Worm (Caenorhabditis elegans) whole organism, L4 larva: ENCODE measurements around the gene F56B3.2.

Experiments used
- ces-1 ChIP-seq: fragments of 150-350 bp; sonication (generic microtip); optimal IDR thresholded peaks from 4 replicates; lab custom pipeline; 2014; ENCODE audit warnings: missing biosample characterization, missing genetic modification reagents, missing genetic modification characterization
- dpl-1 ChIP-seq: fragments of 150-350 bp; optimal IDR thresholded peaks from 2 replicates; lab custom pipeline; 2014; ENCODE audit warnings: missing biosample characterization, missing genetic modification reagents, missing genetic modification characterization
- fkh-10 ChIP-seq: fragments of 150-350 bp; optimal IDR thresholded peaks from 2 replicates; lab custom pipeline; 2014; ENCODE audit warnings: missing biosample characterization, missing genetic modification reagents, missing genetic modification characterization
- fos-1 ChIP-seq: fragments of 150-350 bp; optimal IDR thresholded peaks from 2 replicates; lab custom pipeline; 2014; ENCODE audit warnings: missing biosample characterization, missing genetic modification characterization
- jun-1 ChIP-seq: fragments of 150-350 bp; optimal IDR thresholded peaks from 2 replicates; lab custom pipeline; 2014; ENCODE audit warnings: missing biosample characterization, missing genetic modification reagents, missing genetic modification characterization
- lin-39 ChIP-seq: fragments of 150-350 bp; optimal IDR thresholded peaks from 2 replicates; lab custom pipeline; 2014; ENCODE audit warnings: missing biosample characterization, missing genetic modification reagents, missing genetic modification characterization
- nhr-77 ChIP-seq: fragments of 150-350 bp; optimal IDR thresholded peaks from 2 replicates; lab custom pipeline; 2014; ENCODE audit warnings: missing biosample characterization, missing genetic modification characterization
- pha-4 ChIP-seq, 2 experiments: fragments of 150-350 bp in 1 of 2; fragments of 200-800 bp in 1 of 2; sonication (Bioruptor generic) in 1 of 2; IDR thresholded peaks in 1 of 2; optimal IDR thresholded peaks in 1 of 2; 2 replicates each; pipeline versions ENCODE4 v1.3.6 to Lab custom; 2014 to 2022; ENCODE audit warnings: missing genetic modification characterization in 2 of 2, missing genetic modification reagents in 2 of 2, missing biosample characterization in 1 of 2, missing compliant biosample characterization in 1 of 2
- spr-1 ChIP-seq: sonication (generic microtip); optimal IDR thresholded peaks from 2 replicates; lab custom pipeline; 2016; ENCODE audit warnings: mild to moderate bottlenecking, missing genetic modification characterization, missing compliant biosample characterization

DNA sequence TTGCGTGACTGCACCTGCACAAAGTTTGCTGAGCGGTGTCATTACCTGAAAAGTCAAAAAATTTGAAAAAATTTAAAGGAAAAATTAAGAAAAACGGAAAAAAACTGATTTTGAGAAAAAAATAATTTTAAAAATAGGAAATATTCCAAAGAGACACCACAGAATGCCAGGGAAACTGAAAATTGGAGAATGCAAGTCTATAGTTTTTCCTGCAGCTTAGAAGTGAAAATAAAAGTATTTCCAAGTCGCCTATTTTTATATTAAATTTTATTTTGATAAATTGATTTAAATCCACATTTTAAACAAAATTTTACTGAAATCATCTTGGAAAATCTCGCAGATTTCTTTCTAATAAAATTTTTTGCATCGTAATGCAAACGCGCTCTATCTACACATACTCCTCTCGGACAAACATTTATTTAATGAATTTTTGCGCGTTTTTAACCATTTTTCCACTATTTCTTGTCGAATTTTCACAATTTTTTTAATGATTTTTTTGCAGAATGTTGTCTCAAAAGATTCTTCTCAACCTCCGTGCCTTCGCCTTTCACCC is 28.2 kb upstream of the F56B3.2 start, which contains the start of the genes F56B3.11 and ech-5:
- no peak for TF ChIP-seq jun-1 (tag; lab: Kevin White, UChicago)
- TF ChIP-seq nhr-77 (tag; lab: Kevin White, UChicago): peak; percentile 32
- TF ChIP-seq fkh-10 (GFP tag; lab: Kevin White, UChicago): peak; percentile 5
- TF ChIP-seq pha-4 (GFP tag; IDR thresholded peaks at IDR 0.05; lab: Robert Waterston, UW): no peak; the same call in 1 of the 2 replicates
- no peak for TF ChIP-seq pha-4 (tag; optimal IDR thresholded peaks at IDR 0.05; lab: Kevin White, UChicago)
- no peak for TF ChIP-seq lin-39 (tag; lab: Kevin White, UChicago)
- no peak for TF ChIP-seq ces-1
- TF ChIP-seq fos-1 (tag; lab: Kevin White, UChicago): no peak
- TF ChIP-seq dpl-1 (GFP tag; lab: Kevin White, UChicago): peak; percentile 76
- peak; percentile 14 for TF ChIP-seq spr-1
